Worm (Caenorhabditis elegans) whole organism, young adult: ENCODE results near the gene F29B9.5.
A peak's percentile ranks its signal among the peaks of the same experiment; 100 is the strongest.

Source experiments
- C06A6.2 ChIP-seq: fragments of 200-800 bp; sonication (Bioruptor generic); conservative IDR thresholded peaks from 2 replicates; pipeline ENCODE4 v1.3.6; 2022; ENCODE audit warnings: missing genetic modification characterization, missing compliant biosample characterization
- D2030.7 ChIP-seq: fragments of 200-800 bp; sonication (Bioruptor generic); IDR thresholded peaks from 2 replicates; pipeline ENCODE4 v1.3.6; 2022; ENCODE audit warnings: missing genetic modification reagents, missing genetic modification characterization, missing compliant biosample characterization
- F37B4.10 ChIP-seq: fragments of 200-800 bp; sonication (Bioruptor generic); IDR thresholded peaks from 2 replicates; pipeline ENCODE4 v1.3.6; 2022; ENCODE audit warnings: missing genetic modification characterization, missing compliant biosample characterization
- K11D2.4 ChIP-seq: fragments of 200-800 bp; sonication (Bioruptor generic); IDR thresholded peaks from 2 replicates; pipeline ENCODE4 v1.3.6; 2022; ENCODE audit warnings: missing genetic modification reagents, missing genetic modification characterization, missing compliant biosample characterization
- Y56A3A.18 ChIP-seq: fragments of 200-800 bp; sonication (Bioruptor generic); IDR thresholded peaks from 2 replicates; pipeline ENCODE4 v1.3.6; 2022; ENCODE audit warnings: missing genetic modification reagents, missing genetic modification characterization, missing compliant biosample characterization
- ama-1 ChIP-seq, 3 experiments: fragments of 150-350 bp in 1 of 3; sonication (generic microtip) in 2 of 3; optimal IDR thresholded peaks; 2 replicates each; lab custom pipeline; 2014 to 2018; ENCODE audit warnings: missing biosample characterization in 2 of 3, missing genetic modification characterization in 2 of 3, missing genetic modification reagents in 2 of 3
- cebp-1 ChIP-seq, 2 experiments: fragments of 200-800 bp in 1 of 2; sonication (Bioruptor generic) in 1 of 2; sonication (generic microtip) in 1 of 2; IDR thresholded peaks in 1 of 2; optimal IDR thresholded peaks in 1 of 2; 2 replicates each; pipeline versions ENCODE4 v1.3.6 to Lab custom; 2017 to 2022; ENCODE audit warnings: missing compliant biosample characterization in 2 of 2, missing genetic modification characterization in 2 of 2, mild to moderate bottlenecking in 1 of 2, missing genetic modification reagents in 1 of 2, moderate library complexity in 1 of 2
- egl-18 ChIP-seq: fragments of 200-800 bp; sonication (Bioruptor generic); IDR thresholded peaks from 2 replicates; pipeline ENCODE4 v1.3.6; 2022; ENCODE audit warnings: missing genetic modification reagents, missing genetic modification characterization, missing compliant biosample characterization
- nfya-2 ChIP-seq: fragments of 200-800 bp; sonication (Bioruptor generic); IDR thresholded peaks from 2 replicates; pipeline ENCODE4 v1.3.6; 2022; ENCODE audit warnings: missing genetic modification reagents, missing genetic modification characterization, missing compliant biosample characterization
- snpc-4 ChIP-seq, 5 experiments: fragments of 150-350 bp in 1 of 5; sonication (generic microtip) in 4 of 5; optimal IDR thresholded peaks; 2 replicates each; lab custom pipeline; 2014 to 2018; ENCODE audit warnings: missing genetic modification characterization in 5 of 5, missing biosample characterization in 3 of 5, antibody characterized with exemption in 2 of 5, mild to moderate bottlenecking in 2 of 5, missing compliant biosample characterization in 2 of 5, missing genotype in 2 of 5, moderate library complexity in 2 of 5, missing genetic modification reagents in 1 of 5
- unc-130 ChIP-seq: sonication (generic microtip); optimal IDR thresholded peaks from 2 replicates; lab custom pipeline; 2016; ENCODE audit warnings: missing genetic modification reagents, missing genetic modification characterization, missing compliant biosample characterization
- unc-62 ChIP-seq: fragments of 150-350 bp; optimal IDR thresholded peaks from 2 replicates; lab custom pipeline; 2014; ENCODE audit warnings: missing biosample characterization, missing genetic modification reagents, missing genetic modification characterization

ce11 chrIV:4665079-4665478 is 12.9 kb downstream of the F29B9.5 start, which contains the start of gene F29B9.1:
- TF ChIP-seq F37B4.10 (GFP tag; lab: Robert Waterston, UW) (no peak), K11D2.4 (no peak), unc-130 (GFP tag; lab: Kevin White, UChicago) (no peak), nfya-2 (GFP tag; lab: Robert Waterston, UW) (no peak), unc-62 (GFP tag; lab: Kevin White, UChicago) (no peak), ama-1 (optimal IDR thresholded peaks at IDR 0.05; lab: Kevin White, UChicago) (no peak), ama-1 (GFP tag; optimal IDR thresholded peaks at IDR 0.05; lab: Kevin White, UChicago) (no peak), egl-18 (no peak), Y56A3A.18 (GFP tag; lab: Robert Waterston, UW) (no peak), D2030.7 (no peak), snpc-4 (GFP tag; optimal IDR thresholded peaks at IDR 0.05; lab: Kevin White, UChicago) (no peak), snpc-4 (tag; optimal IDR thresholded peaks at IDR 0.05; lab: Kevin White, UChicago) (peak in 1 of 4 experiments; percentile 26), cebp-1 (GFP tag; IDR thresholded peaks at IDR 0.05; lab: Robert Waterston, UW) (no peak), cebp-1 (tag; optimal IDR thresholded peaks at IDR 0.05; lab: Kevin White, UChicago) (no peak), C06A6.2 (GFP tag; lab: Robert Waterston, UW) (no peak)
